Worm (Caenorhabditis elegans) whole organism, early embryonic: ENCODE data around the gene K12H6.10.
"Not testable (repeated sequence)": the region's sequence is repeated elsewhere in the genome, so short reads cannot be mapped to it uniquely, and the experiment has no call there.

Experiments used
- B0310.2 ChIP-seq: sonication (generic microtip); optimal IDR thresholded peaks from 2 replicates; lab custom pipeline; 2016; ENCODE audit warnings: mild to moderate bottlenecking, missing genetic modification characterization, missing compliant biosample characterization
- F13C5.2 ChIP-seq: sonication (generic microtip); optimal IDR thresholded peaks from 2 replicates; lab custom pipeline; 2017; ENCODE audit warnings: mild to moderate bottlenecking, missing genetic modification characterization, inconsistent platforms, missing compliant biosample characterization
- aly-1 ChIP-seq: sonication (generic microtip); optimal IDR thresholded peaks from 2 replicates; lab custom pipeline; 2016; ENCODE audit warnings: missing genetic modification characterization, missing compliant biosample characterization
- ama-1 ChIP-seq: fragments of 150-350 bp; optimal IDR thresholded peaks from 2 replicates; lab custom pipeline; 2014
- ceh-13 ChIP-seq: fragments of 200-800 bp; sonication (Bioruptor generic); optimal IDR thresholded peaks from 2 replicates; lab custom pipeline; 2018; ENCODE audit warnings: mild to moderate bottlenecking, missing genetic modification characterization, missing compliant biosample characterization
- ceh-36 ChIP-seq: sonication (generic microtip); optimal IDR thresholded peaks from 2 replicates; lab custom pipeline; 2016; ENCODE audit warnings: missing genetic modification characterization, inconsistent platforms, missing compliant biosample characterization
- ets-7 ChIP-seq: sonication (generic microtip); optimal IDR thresholded peaks from 2 replicates; lab custom pipeline; 2016; ENCODE audit warnings: missing genotype, missing genetic modification characterization, missing compliant biosample characterization
- flt-1 ChIP-seq: fragments of 200-800 bp; sonication (Bioruptor generic); IDR thresholded peaks from 2 replicates; pipeline ENCODE4 v1.3.6; 2022; ENCODE audit warnings: missing genetic modification characterization, missing compliant biosample characterization
- hmbx-1 ChIP-seq: sonication (generic microtip); optimal IDR thresholded peaks from 2 replicates; lab custom pipeline; 2016; ENCODE audit warnings: mild to moderate bottlenecking, missing genetic modification characterization, missing compliant biosample characterization
- hmg-4 ChIP-seq: fragments of 200-800 bp; sonication (Bioruptor generic); optimal IDR thresholded peaks from 2 replicates; lab custom pipeline; 2018; ENCODE audit warnings: mild to moderate bottlenecking, missing genetic modification characterization, missing compliant biosample characterization
- hnd-1 ChIP-seq: sonication (generic microtip); optimal IDR thresholded peaks from 2 replicates; lab custom pipeline; 2016; ENCODE audit warnings: missing genetic modification characterization, missing compliant biosample characterization
- pes-1 ChIP-seq: fragments of 200-800 bp; sonication (Bioruptor generic); IDR thresholded peaks from 2 replicates; pipeline ENCODE4 v1.3.6; 2022; ENCODE audit warnings: missing genetic modification reagents, missing genetic modification characterization, missing compliant biosample characterization
- scrt-1 ChIP-seq: fragments of 200-800 bp; sonication (Bioruptor generic); IDR thresholded peaks from 2 replicates; pipeline ENCODE4 v1.3.6; 2022; ENCODE audit warnings: missing genetic modification characterization, missing compliant biosample characterization
- sea-1 ChIP-seq: fragments of 200-800 bp; sonication (Bioruptor generic); conservative IDR thresholded peaks from 2 replicates; pipeline ENCODE4 v1.3.6; 2022; ENCODE audit warnings: missing genetic modification characterization, missing compliant biosample characterization
- tbx-11 ChIP-seq: fragments of 200-800 bp; sonication (Bioruptor generic); IDR thresholded peaks from 2 replicates; pipeline ENCODE4 v1.3.6; 2022; ENCODE audit warnings: missing genetic modification characterization, missing compliant biosample characterization
- tbx-37 ChIP-seq: fragments of 200-800 bp; sonication (Bioruptor generic); conservative IDR thresholded peaks from 2 replicates; pipeline ENCODE4 v1.3.6; 2022; ENCODE audit warnings: missing genetic modification reagents, missing genetic modification characterization, missing compliant biosample characterization
- tra-4 ChIP-seq: sonication (generic microtip); optimal IDR thresholded peaks from 2 replicates; lab custom pipeline; 2017; ENCODE audit warnings: missing genetic modification characterization, missing compliant biosample characterization

The K12H6.10 gene

ce11 chrII:2830144-2830543, 7.5 kb downstream of the K12H6.10 start:
- TF ChIP-seq flt-1 (GFP tag; lab: Robert Waterston, UW) (no peak), sea-1 (GFP tag; lab: Robert Waterston, UW) (no peak), ama-1 (no peak), aly-1 (no peak), hmg-4 (GFP tag; lab: Kevin White, UChicago) (no peak), ceh-36 (no peak), ceh-13 (no peak), hnd-1 (tag; lab: Kevin White, UChicago) (no peak), ets-7 (tag; lab: Kevin White, UChicago) (no peak), B0310.2 (tag; lab: Kevin White, UChicago) (no peak), pes-1 (GFP tag; lab: Robert Waterston, UW) (no peak), hmbx-1 (tag; lab: Kevin White, UChicago) (no peak), scrt-1 (GFP tag; lab: Robert Waterston, UW) (no peak), tbx-11 (no peak), tbx-37 (no peak), F13C5.2 (tag; lab: Kevin White, UChicago) (no peak), tra-4 (tag; lab: Kevin White, UChicago) (no peak)

ce11 chrII:2831173-2831572, 8.5 kb downstream of the K12H6.10 start, which contains the start of gene K12H6.6:
Gene K12H6.6 (minus strand): TSS chrII:2831233.
- TF ChIP-seq flt-1 (GFP tag; lab: Robert Waterston, UW) (no peak), tbx-37 (no peak), pes-1 (GFP tag; lab: Robert Waterston, UW) (no peak), sea-1 (GFP tag; lab: Robert Waterston, UW) (no peak), ets-7 (tag; lab: Kevin White, UChicago) (no peak), hmg-4 (GFP tag; lab: Kevin White, UChicago) (no peak)

- TF ChIP-seq ama-1 = no peak
- no peak for TF ChIP-seq pes-1 (GFP tag; lab: Robert Waterston, UW)
These were observed 9.4 kb downstream of the K12H6.10 start for ce11 chrII:2832098-2832497.

- no peak for TF ChIP-seq B0310.2 (tag; lab: Kevin White, UChicago)
- TF ChIP-seq hmg-4 (GFP tag; lab: Kevin White, UChicago) = peak; percentile 9
These were observed 9.9 kb downstream of the K12H6.10 start for ce11 chrII:2832539-2832938.

- no peak for TF ChIP-seq flt-1 (GFP tag; lab: Robert Waterston, UW)
- TF ChIP-seq aly-1 = no peak
- TF ChIP-seq tbx-11 = no peak
- TF ChIP-seq ets-7 (tag; lab: Kevin White, UChicago) = no peak
These were observed 11.4 kb downstream of the K12H6.10 start for ce11 chrII:2834105-2834504.

ce11 chrII:2836853-2837252, 14.2 kb downstream of the K12H6.10 start, which contains the start of gene K12H6.7:
Gene K12H6.7 (minus strand): TSS chrII:2836953.
- TF ChIP-seq scrt-1 (GFP tag; lab: Robert Waterston, UW) (no peak), ets-7 (tag; lab: Kevin White, UChicago) (no peak), F13C5.2 (tag; lab: Kevin White, UChicago) (no peak), hmbx-1 (tag; lab: Kevin White, UChicago) (no peak), pes-1 (GFP tag; lab: Robert Waterston, UW) (no peak), ceh-13 (no peak), B0310.2 (tag; lab: Kevin White, UChicago) (no peak), flt-1 (GFP tag; lab: Robert Waterston, UW) (no peak)

- not testable (repeated sequence) for TF ChIP-seq aly-1; hnd-1 (tag; lab: Kevin White, UChicago); pes-1 (GFP tag; lab: Robert Waterston, UW)
These were observed 16.3 kb downstream of the K12H6.10 start, which contains the start of gene Y110A2AL.4 for ce11 chrII:2839004-2839403. Gene Y110A2AL.4 (plus strand): TSS chrII:2839304.

- no peak for TF ChIP-seq aly-1
- no peak for TF ChIP-seq hmg-4 (GFP tag; lab: Kevin White, UChicago)
- TF ChIP-seq B0310.2 (tag; lab: Kevin White, UChicago) = no peak
These were observed 18.9 kb downstream of the K12H6.10 start, which contains the start of gene Y110A2AL.6 for ce11 chrII:2841529-2841928. Gene Y110A2AL.6 (minus strand): TSS chrII:2841629.

ce11 chrII:2843088-2843487, 20.4 kb downstream of the K12H6.10 start, which contains the start of gene Y110A2AL.7:
Gene Y110A2AL.7 (minus strand): TSS chrII:2843188.
- TF ChIP-seq ceh-36 (no peak), tbx-11 (no peak), hmbx-1 (tag; lab: Kevin White, UChicago) (no peak), tbx-37 (no peak), aly-1 (no peak), tra-4 (tag; lab: Kevin White, UChicago) (no peak), hmg-4 (GFP tag; lab: Kevin White, UChicago) (no peak), pes-1 (GFP tag; lab: Robert Waterston, UW) (no peak), sea-1 (GFP tag; lab: Robert Waterston, UW) (no peak), B0310.2 (tag; lab: Kevin White, UChicago) (no peak), ceh-13 (no peak), hnd-1 (tag; lab: Kevin White, UChicago) (no peak), F13C5.2 (tag; lab: Kevin White, UChicago) (no peak), ama-1 (no peak), ets-7 (tag; lab: Kevin White, UChicago) (no peak), flt-1 (GFP tag; lab: Robert Waterston, UW) (no peak), scrt-1 (GFP tag; lab: Robert Waterston, UW) (no peak)
